Worm (Caenorhabditis elegans): Measurements from ENCODE around the gene mog-4.

Gene mog-4

ce11 chrII:14592629-14593028 lies 31.2 kb upstream of the mog-4 start:
- no peak for TF ChIP-seq skn-1 (tag; optimal IDR thresholded peaks at IDR 0.05)
- no peak for TF ChIP-seq T26A8.4 (GFP tag; IDR thresholded peaks at IDR 0.05)
- TF ChIP-seq nhr-11 (tag; optimal IDR thresholded peaks at IDR 0.05): peak; percentile 64
- no peak for TF ChIP-seq ZK337.2 (GFP tag; IDR thresholded peaks at IDR 0.05)
- no peak for TF ChIP-seq dve-1 (tag; optimal IDR thresholded peaks at IDR 0.05; ENCODE audit: insufficient read depth)
- TF ChIP-seq jun-1 (tag; optimal IDR thresholded peaks at IDR 0.05): no peak
- no peak for TF ChIP-seq zag-1 (tag; optimal IDR thresholded peaks at IDR 0.05)
- no peak for TF ChIP-seq F37D6.2 (tag; optimal IDR thresholded peaks at IDR 0.05)
- no peak for TF ChIP-seq F44E2.7 (GFP tag; IDR thresholded peaks at IDR 0.05)
- no peak for TF ChIP-seq unc-39 (tag; optimal IDR thresholded peaks at IDR 0.05)
- no peak for TF ChIP-seq daf-12 (tag; optimal IDR thresholded peaks at IDR 0.05)
- TF ChIP-seq fos-1 (tag; optimal IDR thresholded peaks at IDR 0.05): no peak
- peak in 1 of 2 experiments; percentile 58 for TF ChIP-seq unc-62 (GFP tag; optimal IDR thresholded peaks at IDR 0.05 in 1 of 2)
- TF ChIP-seq unc-62 (tag; optimal IDR thresholded peaks at IDR 0.05): no peak
- no peak for TF ChIP-seq mdt-29 (GFP tag; IDR thresholded peaks at IDR 0.05)
- TF ChIP-seq aha-1 (tag): peak; percentile 67
- no peak for TF ChIP-seq T20F7.1 (GFP tag; optimal IDR thresholded peaks at IDR 0.05)
- no peak for TF ChIP-seq set-16 (GFP tag; IDR thresholded peaks at IDR 0.05)
- no peak for TF ChIP-seq zip-2 (tag; optimal IDR thresholded peaks at IDR 0.05)
- no peak for TF ChIP-seq nhr-77 (tag; optimal IDR thresholded peaks at IDR 0.05)
- no peak for TF ChIP-seq hif-1 (tag; optimal IDR thresholded peaks at IDR 0.05)
- no peak for TF ChIP-seq lin-39 (tag; optimal IDR thresholded peaks at IDR 0.05)
- TF ChIP-seq nhr-102 (tag; optimal IDR thresholded peaks at IDR 0.05): no peak
- no peak for TF ChIP-seq lin-38 (GFP tag; IDR thresholded peaks at IDR 0.05)

- TF ChIP-seq F44E2.7 (GFP tag; IDR thresholded peaks at IDR 0.05): no peak
- TF ChIP-seq nhr-42 (GFP tag; IDR thresholded peaks at IDR 0.05): 0 out of 2 replicates have a peak, but pooled peaks have one; percentile 13
Measured at ce11 chrII:14591699-14592098, 30.3 kb upstream of the mog-4 start, which contains the start of gene C01G12.7. Gene C01G12.7, minus strand, starts transcription at chrII:14591893.

ce11 chrII:14588162-14588561 lies 26.8 kb upstream of the mog-4 start, which contains the start of gene nspb-10:
Gene nspb-10, minus strand, starts transcription at chrII:14588262.
- TF ChIP-seq unc-130 (GFP tag; optimal IDR thresholded peaks at IDR 0.05) (no peak), ztf-11 (tag; optimal IDR thresholded peaks at IDR 0.05) (no peak), D1046.2 (GFP tag; IDR thresholded peaks at IDR 0.05) (no peak)

- peak; percentile 26 for TF ChIP-seq aha-1 (tag)
- TF ChIP-seq spr-3 (GFP tag; optimal IDR thresholded peaks at IDR 0.05): no peak
- no peak for TF ChIP-seq mdl-1 (tag; optimal IDR thresholded peaks at IDR 0.05)
- TF ChIP-seq R02D3.7 (tag; optimal IDR thresholded peaks at IDR 0.05): no peak
- TF ChIP-seq nhr-28 (tag; optimal IDR thresholded peaks at IDR 0.05): peak; percentile 24
- no peak for TF ChIP-seq daf-12 (tag; optimal IDR thresholded peaks at IDR 0.05)
- no peak for TF ChIP-seq mxl-2 (GFP tag; conservative IDR thresholded peaks at IDR 0.05)
Measured at ce11 chrII:14587407-14587806, 26.0 kb upstream of the mog-4 start, which contains the start of gene C01G12.5. Gene C01G12.5, minus strand, starts transcription at chrII:14587507.

- TF ChIP-seq jun-1 (tag; optimal IDR thresholded peaks at IDR 0.05) (no peak), unc-62 (GFP tag; optimal IDR thresholded peaks at IDR 0.05 in 1 of 2) (peak in 1 of 2 experiments; percentile 11), unc-62 (tag; optimal IDR thresholded peaks at IDR 0.05) (no peak)
Measured at ce11 chrII:14582206-14582605, 20.8 kb upstream of the mog-4 start, which contains the start of gene C01G12.3. Gene C01G12.3, minus strand, starts transcription at chrII:14582306.

- peak; percentile 42 for TF ChIP-seq aha-1 (tag)
- no peak for TF ChIP-seq ZK337.2 (GFP tag; IDR thresholded peaks at IDR 0.05)
- no peak for TF ChIP-seq fkh-10 (GFP tag; optimal IDR thresholded peaks at IDR 0.05)
- no peak for TF ChIP-seq hmg-1.1 (GFP tag; IDR thresholded peaks at IDR 0.05)
- TF ChIP-seq nhr-25 (tag; optimal IDR thresholded peaks at IDR 0.05; ENCODE audit: borderline replicate concordance, insufficient read depth): no peak
- TF ChIP-seq vab-7 (GFP tag; IDR thresholded peaks at IDR 0.05): no peak
- TF ChIP-seq skn-1 (tag; optimal IDR thresholded peaks at IDR 0.05): no peak
- TF ChIP-seq unc-62 (GFP tag; optimal IDR thresholded peaks at IDR 0.05 in 1 of 2): peak in 1 of 2 experiments; percentile 46
- no peak for TF ChIP-seq unc-62 (tag; optimal IDR thresholded peaks at IDR 0.05)
- no peak for TF ChIP-seq dve-1 (tag; optimal IDR thresholded peaks at IDR 0.05; ENCODE audit: insufficient read depth)
- TF ChIP-seq nhr-76 (tag; optimal IDR thresholded peaks at IDR 0.05): no peak
- TF ChIP-seq egl-43 (GFP tag; IDR thresholded peaks at IDR 0.05): no peak
Measured at ce11 chrII:14580549-14580948, 19.1 kb upstream of the mog-4 start, which contains the start of the genes nspb-8 and nspb-9. Gene nspb-8, minus strand, starts transcription at chrII:14580649. Gene nspb-9, plus strand, starts transcription at chrII:14580859.

All from whole organism, L4 larva.